Worm (Caenorhabditis elegans) whole organism, L4 larva: ENCODE data around the gene nrf-6.

Experiments used
- aly-2 ChIP-seq: sonication (generic microtip); optimal IDR thresholded peaks from 2 replicates; lab custom pipeline; 2018; ENCODE audit warnings: missing biosample characterization, missing genetic modification characterization
- hlh-11 ChIP-seq: fragments of 200-800 bp; sonication (Bioruptor generic); optimal IDR thresholded peaks from 2 replicates; lab custom pipeline; 2018; ENCODE audit warnings: mild to moderate bottlenecking, missing genetic modification characterization, missing compliant biosample characterization
- nhr-102 ChIP-seq: sonication (generic microtip); optimal IDR thresholded peaks from 2 replicates; lab custom pipeline; 2016; ENCODE audit warnings: mild to moderate bottlenecking, missing genetic modification characterization, moderate library complexity, missing compliant biosample characterization
- nhr-11 ChIP-seq: fragments of 150-350 bp; optimal IDR thresholded peaks from 2 replicates; lab custom pipeline; 2014; ENCODE audit warnings: missing biosample characterization, missing genetic modification characterization
- nhr-25 ChIP-seq: sonication (generic microtip); optimal IDR thresholded peaks from 2 replicates; lab custom pipeline; 2017; ENCODE audit warnings: missing genetic modification characterization, mild to moderate bottlenecking, missing compliant biosample characterization, antibody characterized with exemption, moderate library complexity, borderline replicate concordance; ENCODE audit not compliant: insufficient read depth
- pha-4 ChIP-seq, 2 experiments: fragments of 150-350 bp in 1 of 2; fragments of 200-800 bp in 1 of 2; sonication (Bioruptor generic) in 1 of 2; IDR thresholded peaks in 1 of 2; optimal IDR thresholded peaks in 1 of 2; 2 replicates each; pipeline versions ENCODE4 v1.3.6 to Lab custom; 2014 to 2022; ENCODE audit warnings: missing genetic modification characterization in 2 of 2, missing genetic modification reagents in 2 of 2, missing biosample characterization in 1 of 2, missing compliant biosample characterization in 1 of 2
- skn-1 ChIP-seq: fragments of 150-350 bp; optimal IDR thresholded peaks from 2 replicates; lab custom pipeline; 2014; ENCODE audit warnings: missing biosample characterization, missing genetic modification characterization
- zfp-2 ChIP-seq: sonication (generic microtip); optimal IDR thresholded peaks from 2 replicates; lab custom pipeline; 2016; ENCODE audit warnings: mild to moderate bottlenecking, missing genetic modification characterization, missing compliant biosample characterization
- ztf-11 ChIP-seq: fragments of 150-350 bp; optimal IDR thresholded peaks from 2 replicates; lab custom pipeline; 2014; ENCODE audit warnings: missing biosample characterization, missing genetic modification characterization

- TF ChIP-seq skn-1, result no peak
- peak; percentile 85 for TF ChIP-seq pha-4 (GFP tag; IDR thresholded peaks at IDR 0.05; lab: Robert Waterston, UW)
- no peak for TF ChIP-seq pha-4 (tag; optimal IDR thresholded peaks at IDR 0.05; lab: Kevin White, UChicago)
- TF ChIP-seq nhr-25 (tag; lab: Kevin White, UChicago), result peak; percentile 52
- TF ChIP-seq zfp-2, result peak; percentile 27
- TF ChIP-seq nhr-11, result no peak
- TF ChIP-seq ztf-11 (tag; lab: Kevin White, UChicago), result no peak
- TF ChIP-seq hlh-11, result peak; percentile 94
- peak; percentile 75 for TF ChIP-seq nhr-102 (tag; lab: Kevin White, UChicago)
- no peak for TF ChIP-seq aly-2
Measured at ce11 chrII:8075324-8075810, 42.9 kb upstream of the nrf-6 start, which contains the start of gene K02C4.2.
